Worm (Caenorhabditis elegans) whole organism, L1 larva: Measurements from ENCODE around the gene frpr-15.

Source experiments
- C34B4.2 ChIP-seq: sonication (generic microtip); optimal IDR thresholded peaks from 2 replicates; lab custom pipeline; 2017; ENCODE audit warnings: mild to moderate bottlenecking, missing genetic modification characterization, missing compliant biosample characterization
- Y116A8C.19 ChIP-seq: sonication (generic microtip); optimal IDR thresholded peaks from 2 replicates; lab custom pipeline; 2016; ENCODE audit warnings: missing compliant biosample characterization, missing genetic modification characterization, borderline replicate concordance
- blmp-1 ChIP-seq: fragments of 150-350 bp; optimal IDR thresholded peaks from 2 replicates; lab custom pipeline; 2014; ENCODE audit warnings: missing biosample characterization, missing genetic modification characterization
- ceh-8 ChIP-seq: fragments of 200-800 bp; sonication (Bioruptor generic); optimal IDR thresholded peaks from 2 replicates; lab custom pipeline; 2018; ENCODE audit warnings: mild to moderate bottlenecking, missing genetic modification characterization, moderate library complexity, missing compliant biosample characterization
- dsc-1 ChIP-seq: sonication (generic microtip); optimal IDR thresholded peaks from 2 replicates; lab custom pipeline; 2016; ENCODE audit warnings: mild to moderate bottlenecking, missing genetic modification characterization, missing compliant biosample characterization
- efl-3 ChIP-seq: fragments of 200-800 bp; sonication (Bioruptor generic); optimal IDR thresholded peaks from 2 replicates; lab custom pipeline; 2018; ENCODE audit warnings: mild to moderate bottlenecking, missing genetic modification characterization, missing compliant biosample characterization
- egl-27 ChIP-seq, 2 experiments: fragments of 150-350 bp in 1 of 2; sonication (generic microtip); optimal IDR thresholded peaks; 3 replicates each; lab custom pipeline; 2017 to 2018; ENCODE audit warnings: missing biosample characterization in 2 of 2, missing genetic modification characterization in 2 of 2, missing genetic modification reagents in 2 of 2
- elt-3 ChIP-seq, 6 experiments: fragments of 150-350 bp in 1 of 6; sonication (generic microtip); optimal IDR thresholded peaks; 2 replicates each; lab custom pipeline; 2017 to 2018; ENCODE audit warnings: missing biosample characterization in 6 of 6, missing genetic modification characterization in 6 of 6, inconsistent platforms in 1 of 6
- fkh-10 ChIP-seq: sonication (generic microtip); optimal IDR thresholded peaks from 2 replicates; lab custom pipeline; 2017; ENCODE audit warnings: missing biosample characterization, missing genetic modification reagents, missing genetic modification characterization
- irx-1 ChIP-seq: sonication (generic microtip); optimal IDR thresholded peaks from 2 replicates; lab custom pipeline; 2016; ENCODE audit warnings: missing genetic modification characterization, missing compliant biosample characterization
- isw-1 ChIP-seq: fragments of 200-800 bp; sonication (Bioruptor generic); IDR thresholded peaks from 2 replicates; pipeline ENCODE4 v1.3.6; 2022; ENCODE audit warnings: missing genetic modification characterization, missing compliant biosample characterization
- lin-14 ChIP-seq: fragments of 200-800 bp; sonication (Bioruptor generic); optimal IDR thresholded peaks from 2 replicates; lab custom pipeline; 2018; ENCODE audit warnings: mild to moderate bottlenecking, missing genetic modification characterization, moderate library complexity, missing compliant biosample characterization
- lin-15B ChIP-seq: fragments of 150-350 bp; sonication (generic microtip); optimal IDR thresholded peaks from 3 replicates; lab custom pipeline; 2014; ENCODE audit warnings: missing biosample characterization, missing genetic modification characterization
- lin-35 ChIP-seq, 2 experiments: fragments of 150-350 bp; optimal IDR thresholded peaks; 2 replicates each; lab custom pipeline; 2014; ENCODE audit warnings: missing biosample characterization in 2 of 2, missing genetic modification characterization in 2 of 2, missing genetic modification reagents in 2 of 2
- lsy-2 ChIP-seq, 2 experiments: fragments of 150-350 bp; optimal IDR thresholded peaks; 2 replicates each; lab custom pipeline; 2014; ENCODE audit warnings: missing biosample characterization in 2 of 2, missing genetic modification characterization in 2 of 2
- mef-2 ChIP-seq: fragments of 150-350 bp; optimal IDR thresholded peaks from 2 replicates; lab custom pipeline; 2014; ENCODE audit warnings: missing biosample characterization, missing genetic modification characterization
- nhr-20 ChIP-seq: sonication (generic microtip); optimal IDR thresholded peaks from 2 replicates; lab custom pipeline; 2016; ENCODE audit warnings: mild to moderate bottlenecking, missing genetic modification characterization, missing compliant biosample characterization
- nhr-28 ChIP-seq: fragments of 150-350 bp; optimal IDR thresholded peaks from 2 replicates; lab custom pipeline; 2014; ENCODE audit warnings: missing biosample characterization, missing genetic modification characterization
- nhr-90 ChIP-seq: sonication (generic microtip); optimal IDR thresholded peaks from 2 replicates; lab custom pipeline; 2016; ENCODE audit warnings: mild to moderate bottlenecking, missing genetic modification characterization, missing compliant biosample characterization; ENCODE audit not compliant: poor library complexity
- pag-3 ChIP-seq: sonication (generic microtip); optimal IDR thresholded peaks from 2 replicates; lab custom pipeline; 2017; ENCODE audit warnings: missing genetic modification characterization, mild to moderate bottlenecking, missing compliant biosample characterization, antibody characterized with exemption, borderline replicate concordance; ENCODE audit not compliant: insufficient read depth
- pqm-1 ChIP-seq: sonication (generic microtip); optimal IDR thresholded peaks from 3 replicates; lab custom pipeline; 2017; ENCODE audit warnings: missing biosample characterization, missing genetic modification characterization
- snpc-4 ChIP-seq: fragments of 150-350 bp; optimal IDR thresholded peaks from 2 replicates; lab custom pipeline; 2014; ENCODE audit warnings: missing biosample characterization, missing genetic modification characterization
- snu-23 ChIP-seq: sonication (generic microtip); optimal IDR thresholded peaks from 2 replicates; lab custom pipeline; 2016; ENCODE audit warnings: missing genetic modification characterization, missing compliant biosample characterization
- sup-37 ChIP-seq: fragments of 200-800 bp; sonication (Bioruptor generic); optimal IDR thresholded peaks from 2 replicates; lab custom pipeline; 2018; ENCODE audit warnings: mild to moderate bottlenecking, missing genetic modification characterization, missing compliant biosample characterization
- unc-30 ChIP-seq: sonication (generic microtip); optimal IDR thresholded peaks from 2 replicates; lab custom pipeline; 2017; ENCODE audit warnings: missing biosample characterization, missing genetic modification characterization
- vab-15 ChIP-seq: sonication (generic microtip); optimal IDR thresholded peaks from 2 replicates; lab custom pipeline; 2017; ENCODE audit warnings: missing genotype, mild to moderate bottlenecking, missing genetic modification characterization, missing compliant biosample characterization
- ztf-11 ChIP-seq, 2 experiments: sonication (generic microtip); optimal IDR thresholded peaks; 2 replicates each; lab custom pipeline; 2016 to 2017; ENCODE audit warnings: missing genetic modification characterization in 2 of 2, missing biosample characterization in 1 of 2, missing compliant biosample characterization in 1 of 2
- ztf-4 ChIP-seq: fragments of 150-350 bp; optimal IDR thresholded peaks from 2 replicates; lab custom pipeline; 2014; ENCODE audit warnings: missing biosample characterization, missing genetic modification characterization

Gene frpr-15

ce11 chrV:12667397-12667796, 12.5 kb upstream of the frpr-15 start (continued):
- TF ChIP-seq mef-2 = no peak
- TF ChIP-seq unc-30 (tag; lab: Kevin White, UChicago) = no peak
- TF ChIP-seq elt-3 (tag; optimal IDR thresholded peaks at IDR 0.05; lab: Kevin White, UChicago) = peak in 3 of 6 experiments; percentile 37 to 57 (median 40)
- no peak for TF ChIP-seq vab-15 (tag; lab: Kevin White, UChicago)
- TF ChIP-seq ztf-4 (tag; lab: Kevin White, UChicago) = no peak
- TF ChIP-seq lin-35 (GFP tag; optimal IDR thresholded peaks at IDR 0.05; lab: Kevin White, UChicago) = no peak
- no peak for TF ChIP-seq pqm-1 (tag; lab: Kevin White, UChicago)
- TF ChIP-seq sup-37 (GFP tag; lab: Kevin White, UChicago) = no peak
- TF ChIP-seq Y116A8C.19 (tag; lab: Kevin White, UChicago) = no peak

ce11 chrV:12667926-12668325, 12.0 kb upstream of the frpr-15 start, which contains the start of gene W05B10.4:
Gene W05B10.4, plus strand, starts transcription at chrV:12668226.
- peak; percentile 5 for TF ChIP-seq blmp-1 (tag; lab: Kevin White, UChicago)
- no peak for TF ChIP-seq pag-3 (tag; lab: Kevin White, UChicago)

ce11 chrV:12670607-12671006, 9.3 kb upstream of the frpr-15 start, which contains the start of gene srx-116:
Gene srx-116, plus strand, starts transcription at chrV:12670907.
- no peak for TF ChIP-seq snu-23 (GFP tag; lab: Kevin White, UChicago)
- no peak for TF ChIP-seq irx-1 (tag; lab: Kevin White, UChicago)
- no peak for TF ChIP-seq pqm-1 (tag; lab: Kevin White, UChicago)
- no peak for TF ChIP-seq nhr-90 (tag; lab: Kevin White, UChicago)
- no peak for TF ChIP-seq nhr-28 (tag; lab: Kevin White, UChicago)
- TF ChIP-seq ztf-11 (tag; optimal IDR thresholded peaks at IDR 0.05; lab: Kevin White, UChicago) = no peak

- TF ChIP-seq sup-37 (GFP tag; lab: Kevin White, UChicago) = no peak
- TF ChIP-seq lin-35 (GFP tag; optimal IDR thresholded peaks at IDR 0.05; lab: Kevin White, UChicago) = no peak
- TF ChIP-seq nhr-90 (tag; lab: Kevin White, UChicago) = no peak
- peak; percentile 83 for TF ChIP-seq fkh-10 (GFP tag; lab: Kevin White, UChicago)
- no peak for TF ChIP-seq efl-3 (GFP tag; lab: Kevin White, UChicago)
- TF ChIP-seq lin-15B (tag; lab: Kevin White, UChicago) = no peak
- TF ChIP-seq lin-14 (GFP tag; lab: Kevin White, UChicago) = peak; percentile 2
Observed at ce11 chrV:12673745-12674144, 6.2 kb upstream of the frpr-15 start.

- TF ChIP-seq isw-1 (no peak), egl-27 (tag; optimal IDR thresholded peaks at IDR 0.05; lab: Kevin White, UChicago) (no peak), ztf-4 (tag; lab: Kevin White, UChicago) (no peak), lsy-2 (tag; optimal IDR thresholded peaks at IDR 0.05; lab: Kevin White, UChicago) (no peak), lin-14 (GFP tag; lab: Kevin White, UChicago) (peak; percentile 26), fkh-10 (GFP tag; lab: Kevin White, UChicago) (peak; percentile 91), elt-3 (tag; optimal IDR thresholded peaks at IDR 0.05; lab: Kevin White, UChicago) (no peak), C34B4.2 (tag; lab: Kevin White, UChicago) (no peak)
Observed at ce11 chrV:12676299-12676698, 3.6 kb upstream of the frpr-15 start.

ce11 chrV:12679292-12679691, 615 bp upstream of the frpr-15 start:
- TF ChIP-seq isw-1 (no peak), dsc-1 (tag; lab: Kevin White, UChicago) (peak; percentile 64), ceh-8 (peak; percentile 53)

- TF ChIP-seq nhr-90 (tag; lab: Kevin White, UChicago) (peak; percentile 7), snpc-4 (tag; lab: Kevin White, UChicago) (no peak), nhr-20 (tag; lab: Kevin White, UChicago) (peak; percentile 15)
- TF ChIP-seq, all 84 proteins: peak for 2
Observed at ce11 chrV:12683205-12683604, 3.3 kb downstream of the frpr-15 start.
